Worm (Caenorhabditis elegans) whole organism, L2 larva: ENCODE measurements around the gene F18E3.13.

ENCODE experiments used
- alr-1 ChIP-seq: fragments of 150-350 bp; optimal IDR thresholded peaks from 2 replicates; lab custom pipeline; 2014; ENCODE audit warnings: missing biosample characterization, missing genetic modification characterization
- dmd-4 ChIP-seq: sonication (generic microtip); optimal IDR thresholded peaks from 2 replicates; lab custom pipeline; 2017; ENCODE audit warnings: missing biosample characterization, missing genetic modification characterization
- fos-1 ChIP-seq: fragments of 150-350 bp; optimal IDR thresholded peaks from 2 replicates; lab custom pipeline; 2014; ENCODE audit warnings: missing biosample characterization, missing genetic modification characterization
- nhr-23 ChIP-seq: fragments of 150-350 bp; optimal IDR thresholded peaks from 2 replicates; lab custom pipeline; 2014; ENCODE audit warnings: missing biosample characterization, missing genetic modification reagents, missing genetic modification characterization
- nhr-237 ChIP-seq: fragments of 150-350 bp; optimal IDR thresholded peaks from 2 replicates; lab custom pipeline; 2014; ENCODE audit warnings: missing biosample characterization, missing genetic modification characterization
- nhr-25 ChIP-seq: fragments of 150-350 bp; sonication (generic microtip); optimal IDR thresholded peaks from 3 replicates; lab custom pipeline; 2014; ENCODE audit warnings: missing biosample characterization, missing genetic modification characterization
- skn-1 ChIP-seq: sonication (generic microtip); optimal IDR thresholded peaks from 2 replicates; lab custom pipeline; 2017; ENCODE audit warnings: missing biosample characterization, missing genetic modification characterization
- zag-1 ChIP-seq: fragments of 150-350 bp; optimal IDR thresholded peaks from 2 replicates; lab custom pipeline; 2014; ENCODE audit warnings: missing biosample characterization, missing genetic modification characterization

- no peak for TF ChIP-seq fos-1
- TF ChIP-seq nhr-23 (tag; lab: Kevin White, UChicago): no peak
- TF ChIP-seq alr-1 (tag; lab: Kevin White, UChicago): no peak
- TF ChIP-seq nhr-237 (tag; lab: Kevin White, UChicago): no peak
- no peak for TF ChIP-seq nhr-25
- TF ChIP-seq skn-1 (tag; lab: Kevin White, UChicago): no peak
- TF ChIP-seq zag-1 (tag; lab: Kevin White, UChicago): no peak
- TF ChIP-seq dmd-4 (tag; lab: Kevin White, UChicago): no peak
These were observed 44.9 kb downstream of the F18E3.13 start, which contains the start of gene srh-92 for ce11 chrV:7460898-7461297.
